Worm (Caenorhabditis elegans) whole organism, L4 larva: ENCODE results near the gene ZK1290.1.

ENCODE experiments used
- Y105C5A.15 ChIP-seq: fragments of 200-800 bp; sonication (Bioruptor generic); IDR thresholded peaks from 2 replicates; pipeline ENCODE4 v1.3.6; 2022; ENCODE audit warnings: missing genetic modification characterization, missing compliant biosample characterization
- Y48G9A.11 ChIP-seq: fragments of 200-800 bp; sonication (Bioruptor generic); IDR thresholded peaks from 2 replicates; pipeline ENCODE4 v1.3.6; 2022; ENCODE audit warnings: missing genetic modification reagents, missing genetic modification characterization, missing compliant biosample characterization
- ZK337.2 ChIP-seq: fragments of 200-800 bp; sonication (Bioruptor generic); IDR thresholded peaks from 2 replicates; pipeline ENCODE4 v1.3.6; 2022; ENCODE audit warnings: missing genetic modification reagents, missing genetic modification characterization, missing compliant biosample characterization
- ama-1 ChIP-seq: fragments of 150-350 bp; optimal IDR thresholded peaks from 2 replicates; lab custom pipeline; 2014; ENCODE audit warnings: inconsistent platforms, mixed read lengths
- ceh-20 ChIP-seq: fragments of 200-800 bp; sonication (Bioruptor generic); IDR thresholded peaks from 2 replicates; pipeline ENCODE4 v1.3.6; 2022; ENCODE audit warnings: missing genetic modification reagents, missing genetic modification characterization, missing compliant biosample characterization
- ctbp-1 ChIP-seq: fragments of 200-800 bp; sonication (Bioruptor generic); IDR thresholded peaks from 2 replicates; pipeline ENCODE4 v1.3.6; 2022; ENCODE audit warnings: missing genetic modification reagents, missing genetic modification characterization, missing compliant biosample characterization
- daf-12 ChIP-seq: fragments of 150-350 bp; optimal IDR thresholded peaks from 2 replicates; lab custom pipeline; 2014; ENCODE audit warnings: missing biosample characterization, missing genetic modification reagents, missing genetic modification characterization
- daf-16 ChIP-seq, 3 experiments: sonication (generic microtip); optimal IDR thresholded peaks; 2 replicates each; lab custom pipeline; 2016 to 2017; ENCODE audit warnings: missing genetic modification characterization in 3 of 3, missing genetic modification reagents in 3 of 3, mild to moderate bottlenecking in 2 of 3, missing compliant biosample characterization in 2 of 3, missing biosample characterization in 1 of 3, moderate library complexity in 1 of 3
- daf-19 ChIP-seq: fragments of 200-800 bp; sonication (Bioruptor generic); conservative IDR thresholded peaks from 2 replicates; pipeline ENCODE4 v1.3.6; 2022; ENCODE audit warnings: missing genetic modification characterization, missing compliant biosample characterization
- daf-8 ChIP-seq: fragments of 200-800 bp; sonication (Bioruptor generic); IDR thresholded peaks from 2 replicates; pipeline ENCODE4 v1.3.6; 2022; ENCODE audit warnings: missing genetic modification characterization, missing compliant biosample characterization
- duxl-1 ChIP-seq: sonication (generic microtip); optimal IDR thresholded peaks from 2 replicates; lab custom pipeline; 2016; ENCODE audit warnings: mild to moderate bottlenecking, missing genetic modification characterization, moderate library complexity, missing compliant biosample characterization; ENCODE audit not compliant: poor library complexity
- dve-1 ChIP-seq: sonication (generic microtip); optimal IDR thresholded peaks from 2 replicates; lab custom pipeline; 2017; ENCODE audit warnings: antibody characterized with exemption, mild to moderate bottlenecking, missing genetic modification characterization, missing compliant biosample characterization; ENCODE audit not compliant: insufficient read depth
- fkh-10 ChIP-seq: fragments of 150-350 bp; optimal IDR thresholded peaks from 2 replicates; lab custom pipeline; 2014; ENCODE audit warnings: missing biosample characterization, missing genetic modification reagents, missing genetic modification characterization
- gei-8 ChIP-seq: fragments of 200-800 bp; sonication (Bioruptor generic); optimal IDR thresholded peaks from 2 replicates; lab custom pipeline; 2018; ENCODE audit warnings: mild to moderate bottlenecking, missing genetic modification characterization, missing compliant biosample characterization
- hmg-1.1 ChIP-seq: fragments of 200-800 bp; sonication (Bioruptor generic); IDR thresholded peaks from 2 replicates; pipeline ENCODE4 v1.3.6; 2022; ENCODE audit warnings: missing genetic modification reagents, missing genetic modification characterization, missing compliant biosample characterization
- lin-1 ChIP-seq: fragments of 200-800 bp; sonication (Bioruptor generic); IDR thresholded peaks from 2 replicates; pipeline ENCODE4 v1.3.6; 2022; ENCODE audit warnings: missing genetic modification reagents, missing genetic modification characterization, missing compliant biosample characterization
- lin-13 ChIP-seq: fragments of 150-350 bp; optimal IDR thresholded peaks from 2 replicates; lab custom pipeline; 2014; ENCODE audit warnings: missing biosample characterization, missing genetic modification reagents, missing genetic modification characterization
- madf-5 ChIP-seq, 2 experiments: fragments of 200-800 bp; sonication (Bioruptor generic); IDR thresholded peaks; 2 replicates each; pipeline ENCODE4 v1.3.6; 2022; ENCODE audit warnings: missing compliant biosample characterization in 2 of 2, missing genetic modification characterization in 2 of 2
- madf-9 ChIP-seq: fragments of 200-800 bp; sonication (Bioruptor generic); conservative IDR thresholded peaks from 2 replicates; pipeline ENCODE4 v1.3.6; 2022; ENCODE audit warnings: missing genetic modification reagents, missing genetic modification characterization, missing compliant biosample characterization
- mdt-29 ChIP-seq: fragments of 200-800 bp; sonication (Bioruptor generic); IDR thresholded peaks from 2 replicates; pipeline ENCODE4 v1.3.6; 2022; ENCODE audit warnings: missing genetic modification reagents, missing genetic modification characterization, missing compliant biosample characterization
- nhr-10 ChIP-seq: fragments of 150-350 bp; optimal IDR thresholded peaks from 2 replicates; lab custom pipeline; 2014; ENCODE audit warnings: missing biosample characterization, missing genetic modification characterization
- nhr-41 ChIP-seq: fragments of 200-800 bp; sonication (Bioruptor generic); IDR thresholded peaks from 2 replicates; pipeline ENCODE4 v1.3.6; 2022; ENCODE audit warnings: missing genetic modification reagents, missing genetic modification characterization, missing compliant biosample characterization
- nhr-48 ChIP-seq: sonication (generic microtip); optimal IDR thresholded peaks from 2 replicates; lab custom pipeline; 2016; ENCODE audit warnings: mild to moderate bottlenecking, missing genetic modification characterization, missing compliant biosample characterization
- pha-4 ChIP-seq, 2 experiments: fragments of 150-350 bp in 1 of 2; fragments of 200-800 bp in 1 of 2; sonication (Bioruptor generic) in 1 of 2; IDR thresholded peaks in 1 of 2; optimal IDR thresholded peaks in 1 of 2; 2 replicates each; pipeline versions ENCODE4 v1.3.6 to Lab custom; 2014 to 2022; ENCODE audit warnings: missing genetic modification characterization in 2 of 2, missing genetic modification reagents in 2 of 2, missing biosample characterization in 1 of 2, missing compliant biosample characterization in 1 of 2
- rbr-2 ChIP-seq: sonication (generic microtip); optimal IDR thresholded peaks from 2 replicates; lab custom pipeline; 2016; ENCODE audit warnings: missing genotype, missing genetic modification characterization, missing compliant biosample characterization
- saeg-2 ChIP-seq: fragments of 200-800 bp; sonication (Bioruptor generic); IDR thresholded peaks from 2 replicates; pipeline ENCODE4 v1.3.6; 2022; ENCODE audit warnings: missing genetic modification reagents, missing genetic modification characterization, missing compliant biosample characterization
- set-16 ChIP-seq: fragments of 200-800 bp; sonication (Bioruptor generic); IDR thresholded peaks from 2 replicates; pipeline ENCODE4 v1.3.6; 2022; ENCODE audit warnings: missing genetic modification reagents, missing genetic modification characterization, missing compliant biosample characterization
- skn-1 ChIP-seq: fragments of 150-350 bp; optimal IDR thresholded peaks from 2 replicates; lab custom pipeline; 2014; ENCODE audit warnings: missing biosample characterization, missing genetic modification characterization
- tra-1 ChIP-seq: fragments of 200-800 bp; sonication (Bioruptor generic); IDR thresholded peaks from 2 replicates; pipeline ENCODE4 v1.3.6; 2022; ENCODE audit warnings: missing genetic modification reagents, missing genetic modification characterization, missing compliant biosample characterization
- unc-39 ChIP-seq: sonication (generic microtip); optimal IDR thresholded peaks from 2 replicates; lab custom pipeline; 2017; ENCODE audit warnings: missing biosample characterization, missing genetic modification characterization
- unc-62 ChIP-seq, 3 experiments: fragments of 150-350 bp in 1 of 3; sonication (generic microtip); optimal IDR thresholded peaks in 2 of 3; peaks in 1 of 3; 1 replicate in 1 of 3; 2 replicates in 2 of 3; lab custom pipeline; 2014 to 2017; ENCODE audit warnings: missing biosample characterization in 3 of 3, missing genetic modification characterization in 3 of 3, missing genetic modification reagents in 3 of 3, missing genotype in 1 of 3
- vab-7 ChIP-seq: fragments of 200-800 bp; sonication (Bioruptor generic); IDR thresholded peaks from 2 replicates; pipeline ENCODE4 v1.3.6; 2022; ENCODE audit warnings: missing genetic modification reagents, missing genetic modification characterization, missing compliant biosample characterization
- zfp-2 ChIP-seq: sonication (generic microtip); optimal IDR thresholded peaks from 2 replicates; lab custom pipeline; 2016; ENCODE audit warnings: mild to moderate bottlenecking, missing genetic modification characterization, missing compliant biosample characterization
- zip-11 ChIP-seq: fragments of 200-800 bp; sonication (Bioruptor generic); IDR thresholded peaks from 2 replicates; pipeline ENCODE4 v1.3.6; 2022; ENCODE audit warnings: missing genetic modification characterization, missing compliant biosample characterization
- ztf-7 ChIP-seq: fragments of 150-350 bp; optimal IDR thresholded peaks from 2 replicates; lab custom pipeline; 2014; ENCODE audit warnings: missing biosample characterization, missing genetic modification characterization

The ZK1290.1 gene

ce11 chrII:7561494-7561893, at the start of gene ZK1290.1, which contains the start of gene ZK1290.11:
TSS of gene ZK1290.1 (plus strand) at chrII:7561764.
TSS of gene ZK1290.11 (minus strand) at chrII:7561594.
- TF ChIP-seq mdt-29 (GFP tag; lab: Robert Waterston, UW) (no peak), unc-39 (tag; lab: Kevin White, UChicago) (no peak), lin-1 (GFP tag; lab: Robert Waterston, UW) (no peak), dve-1 (no peak), ZK337.2 (no peak), nhr-10 (no peak), ama-1 (lab: Kevin White, UChicago) (no peak), hmg-1.1 (GFP tag; lab: Robert Waterston, UW) (no peak), ztf-7 (no peak), tra-1 (GFP tag; lab: Robert Waterston, UW) (no peak), skn-1 (tag; lab: Kevin White, UChicago) (no peak), set-16 (GFP tag; lab: Robert Waterston, UW) (no peak)
- TF ChIP-seq, all 104 proteins: peak for 0

ce11 chrII:7519221-7519620, 42.3 kb upstream of the ZK1290.1 start, which contains the start of gene glb-9:
TSS of gene glb-9 (minus strand) at chrII:7519321.
- TF ChIP-seq nhr-48 (tag; lab: Kevin White, UChicago) (no peak), duxl-1 (tag; lab: Kevin White, UChicago) (no peak), Y48G9A.11 (no peak), ctbp-1 (no peak), hmg-1.1 (GFP tag; lab: Robert Waterston, UW) (no peak), madf-9 (GFP tag; lab: Robert Waterston, UW) (no peak), vab-7 (GFP tag; lab: Robert Waterston, UW) (no peak), zfp-2 (tag; lab: Kevin White, UChicago) (no peak), zip-11 (GFP tag; lab: Robert Waterston, UW) (no peak), ceh-20 (GFP tag; lab: Robert Waterston, UW) (no peak), gei-8 (GFP tag; lab: Kevin White, UChicago) (no peak), Y105C5A.15 (no peak)

ce11 chrII:7521420-7521819, 40.1 kb upstream of the ZK1290.1 start:
- TF ChIP-seq madf-5 (GFP tag; IDR thresholded peaks at IDR 0.05; lab: Robert Waterston, UW) (no peak), unc-62 (GFP tag; optimal IDR thresholded peaks at IDR 0.05 in 1 of 2; lab: Kevin White, UChicago) (peak in 1 of 2 experiments; percentile 95), unc-62 (tag; optimal IDR thresholded peaks at IDR 0.05; lab: Kevin White, UChicago) (no peak)

ce11 chrII:7523281-7523680, 38.3 kb upstream of the ZK1290.1 start, which contains the start of gene ZK1290.15:
TSS of gene ZK1290.15 (plus strand) at chrII:7523581.
- TF ChIP-seq tra-1 (GFP tag; lab: Robert Waterston, UW) (no peak), saeg-2 (GFP tag; lab: Robert Waterston, UW) (no peak), madf-5 (GFP tag; IDR thresholded peaks at IDR 0.05; lab: Robert Waterston, UW) (no peak), nhr-41 (GFP tag; lab: Robert Waterston, UW) (no peak), zfp-2 (tag; lab: Kevin White, UChicago) (no peak), lin-13 (no peak), daf-19 (no peak), pha-4 (GFP tag; IDR thresholded peaks at IDR 0.05; lab: Robert Waterston, UW) (no peak), pha-4 (tag; optimal IDR thresholded peaks at IDR 0.05; lab: Kevin White, UChicago) (no peak), duxl-1 (tag; lab: Kevin White, UChicago) (no peak), daf-8 (GFP tag; lab: Robert Waterston, UW) (no peak), daf-16 (GFP tag; optimal IDR thresholded peaks at IDR 0.05; lab: Kevin White, UChicago) (no peak), daf-16 (tag; optimal IDR thresholded peaks at IDR 0.05; lab: Kevin White, UChicago) (no peak), daf-12 (tag; lab: Kevin White, UChicago) (no peak), lin-1 (GFP tag; lab: Robert Waterston, UW) (no peak), fkh-10 (no peak), rbr-2 (tag; lab: Kevin White, UChicago) (no peak), unc-62 (GFP tag; optimal IDR thresholded peaks at IDR 0.05 in 1 of 2; lab: Kevin White, UChicago) (no peak), unc-62 (tag; optimal IDR thresholded peaks at IDR 0.05; lab: Kevin White, UChicago) (no peak)
